Fruit fly (Drosophila melanogaster) whole organism, embryonic: ENCODE data around the gene CG13024.
A peak's percentile ranks its signal among the peaks of the same experiment; 100 is the strongest.

Experiments used
- B-H2 ChIP-seq: fragments of 200-800 bp; sonication (Bioruptor generic); optimal IDR thresholded peaks from 2 replicates; lab custom pipeline; 2018; ENCODE audit warnings: missing biosample characterization, mild to moderate bottlenecking, missing genetic modification characterization
- CG11398 ChIP-seq: fragments of 200-800 bp; sonication (Bioruptor generic); optimal IDR thresholded peaks from 2 replicates; lab custom pipeline; 2016; ENCODE audit warnings: missing biosample characterization, missing genetic modification characterization
- CG12744 ChIP-seq: fragments of 200-800 bp; sonication (Bioruptor generic); optimal IDR thresholded peaks from 2 replicates; lab custom pipeline; 2016; ENCODE audit warnings: missing biosample characterization, missing genetic modification characterization
- CG13296 ChIP-seq: fragments of 200-800 bp; sonication (Bioruptor generic); optimal IDR thresholded peaks from 3 replicates; lab custom pipeline; 2018; ENCODE audit warnings: missing biosample characterization, mild to moderate bottlenecking, missing genetic modification characterization
- CG13894 ChIP-seq: fragments of 200-800 bp; sonication (Bioruptor generic); optimal IDR thresholded peaks from 3 replicates; lab custom pipeline; 2018; ENCODE audit warnings: missing biosample characterization, mild to moderate bottlenecking, missing genetic modification characterization, moderate library complexity
- CG15011 ChIP-seq: fragments of 200-800 bp; sonication (Bioruptor generic); optimal IDR thresholded peaks from 3 replicates; lab custom pipeline; 2018; ENCODE audit warnings: missing biosample characterization, mild to moderate bottlenecking, missing genetic modification characterization
- CG15601 ChIP-seq: fragments of 200-800 bp; sonication (Bioruptor generic); optimal IDR thresholded peaks from 3 replicates; lab custom pipeline; 2019; ENCODE audit warnings: missing biosample characterization, mild to moderate bottlenecking, missing genetic modification characterization, moderate library complexity
- CG17385 ChIP-seq: fragments of 200-800 bp; sonication (Bioruptor generic); optimal IDR thresholded peaks from 3 replicates; lab custom pipeline; 2018; ENCODE audit warnings: missing biosample characterization, mild to moderate bottlenecking, missing genetic modification characterization
- CG17568 ChIP-seq: fragments of 200-800 bp; sonication (Bioruptor generic); optimal IDR thresholded peaks from 2 replicates; lab custom pipeline; 2018; ENCODE audit warnings: missing biosample characterization, mild to moderate bottlenecking, missing genetic modification characterization, moderate library complexity
- CG1832 ChIP-seq: fragments of 200-800 bp; sonication (Bioruptor generic); optimal IDR thresholded peaks from 2 replicates; lab custom pipeline; 2017; ENCODE audit warnings: missing biosample characterization, mild to moderate bottlenecking, missing genetic modification characterization, inconsistent platforms
- CG2116 ChIP-seq: fragments of 200-800 bp; sonication (Bioruptor generic); optimal IDR thresholded peaks from 3 replicates; lab custom pipeline; 2018; ENCODE audit warnings: missing biosample characterization, mild to moderate bottlenecking, missing genetic modification characterization
- CG2120 ChIP-seq: fragments of 200-800 bp; sonication (Bioruptor generic); optimal IDR thresholded peaks from 3 replicates; lab custom pipeline; 2016; ENCODE audit warnings: missing biosample characterization, missing genetic modification characterization
- CG31365 ChIP-seq: fragments of 200-800 bp; sonication (Bioruptor generic); optimal IDR thresholded peaks from 2 replicates; lab custom pipeline; 2018; ENCODE audit warnings: missing biosample characterization, mild to moderate bottlenecking, missing genetic modification characterization
- CG33213 ChIP-seq: fragments of 200-800 bp; sonication (Bioruptor generic); optimal IDR thresholded peaks from 3 replicates; lab custom pipeline; 2016; ENCODE audit warnings: missing biosample characterization, missing genetic modification characterization
- CG34224 ChIP-seq: fragments of 200-800 bp; sonication (Bioruptor generic); IDR thresholded peaks from 3 replicates; pipeline ENCODE4 v1.3.6; 2022; ENCODE audit warnings: missing biosample characterization, missing genetic modification characterization; ENCODE audit not compliant: partially characterized antibody
- CG3838 ChIP-seq: fragments of 200-800 bp; sonication (Bioruptor generic); optimal IDR thresholded peaks from 3 replicates; lab custom pipeline; 2016; ENCODE audit warnings: missing biosample characterization, missing genetic modification characterization
- CG4328 ChIP-seq: fragments of 200-800 bp; sonication (Bioruptor generic); optimal IDR thresholded peaks from 3 replicates; lab custom pipeline; 2017; ENCODE audit warnings: missing biosample characterization, missing genetic modification reagents, missing genetic modification characterization
- CG43689 ChIP-seq: fragments of 200-800 bp; sonication (Bioruptor generic); IDR thresholded peaks from 2 replicates; pipeline ENCODE4 v1.3.6; 2022; ENCODE audit warnings: missing biosample characterization, missing genetic modification characterization
- CG4617 ChIP-seq: fragments of 200-800 bp; sonication (Bioruptor generic); optimal IDR thresholded peaks from 3 replicates; lab custom pipeline; 2016; ENCODE audit warnings: missing biosample characterization, missing genetic modification characterization, borderline replicate concordance
- CG4854 ChIP-seq: fragments of 200-800 bp; sonication (Bioruptor generic); optimal IDR thresholded peaks from 2 replicates; lab custom pipeline; 2016; ENCODE audit warnings: missing biosample characterization, missing genetic modification characterization, inconsistent platforms
- CG8281 ChIP-seq: fragments of 200-800 bp; sonication (Bioruptor generic); optimal IDR thresholded peaks from 2 replicates; lab custom pipeline; 2018; ENCODE audit warnings: missing biosample characterization, mild to moderate bottlenecking, missing genetic modification characterization, moderate library complexity
- CG9437 ChIP-seq: fragments of 200-800 bp; sonication (Bioruptor generic); optimal IDR thresholded peaks from 2 replicates; lab custom pipeline; 2018; ENCODE audit warnings: missing biosample characterization, mild to moderate bottlenecking, missing genetic modification characterization
- CG9609 ChIP-seq: fragments of 200-800 bp; sonication (Bioruptor generic); optimal IDR thresholded peaks from 3 replicates; lab custom pipeline; 2016; ENCODE audit warnings: missing biosample characterization, missing genetic modification characterization
- CTCF ChIP-seq: fragments of 200-800 bp; sonication (Bioruptor generic); optimal IDR thresholded peaks from 2 replicates; lab custom pipeline; 2017; ENCODE audit warnings: missing biosample characterization, mild to moderate bottlenecking, missing genetic modification characterization, moderate library complexity
- Dref ChIP-seq: fragments of 200-800 bp; sonication (Bioruptor generic); IDR thresholded peaks from 2 replicates; pipeline ENCODE4 v1.3.6; 2022; ENCODE audit warnings: missing biosample characterization, missing genetic modification characterization
- HLH4C ChIP-seq: fragments of 200-800 bp; sonication (Bioruptor generic); IDR thresholded peaks from 3 replicates; pipeline ENCODE4 v1.3.6; 2022; ENCODE audit warnings: missing biosample characterization, missing genetic modification characterization; ENCODE audit not compliant: partially characterized antibody
- Hey ChIP-seq: fragments of 200-800 bp; sonication (Bioruptor generic); optimal IDR thresholded peaks from 3 replicates; lab custom pipeline; 2018; ENCODE audit warnings: missing biosample characterization, mild to moderate bottlenecking, missing genetic modification characterization
- Kr ChIP-seq: fragments of 200-800 bp; sonication (Bioruptor generic); optimal IDR thresholded peaks from 2 replicates; lab custom pipeline; 2017; ENCODE audit warnings: missing biosample characterization, mild to moderate bottlenecking, missing genetic modification characterization
- MESR4 ChIP-seq: fragments of 200-800 bp; sonication (Bioruptor generic); optimal IDR thresholded peaks from 2 replicates; lab custom pipeline; 2018; ENCODE audit warnings: missing biosample characterization, mild to moderate bottlenecking, missing genetic modification characterization, moderate library complexity
- Mes4 ChIP-seq: fragments of 200-800 bp; sonication (Bioruptor generic); optimal IDR thresholded peaks from 2 replicates; lab custom pipeline; 2016; ENCODE audit warnings: missing biosample characterization, missing genetic modification characterization
- TFAM ChIP-seq: fragments of 200-800 bp; sonication (Bioruptor generic); optimal IDR thresholded peaks from 2 replicates; lab custom pipeline; 2017; ENCODE audit warnings: missing biosample characterization, missing genetic modification characterization, inconsistent platforms
- Taf1 ChIP-seq: fragments of 200-800 bp; sonication (Bioruptor generic); IDR thresholded peaks from 2 replicates; pipeline ENCODE4 v1.3.6; 2022; ENCODE audit warnings: missing biosample characterization, missing genetic modification characterization
- Usf ChIP-seq: fragments of 200-800 bp; sonication (Bioruptor generic); optimal IDR thresholded peaks from 2 replicates; lab custom pipeline; 2017; ENCODE audit warnings: missing genotype, missing biosample characterization, missing genetic modification characterization
- aop ChIP-seq: fragments of 200-800 bp; sonication (Bioruptor generic); IDR thresholded peaks from 2 replicates; pipeline ENCODE4 v1.3.6; 2022; ENCODE audit warnings: missing biosample characterization, missing genetic modification characterization
- ase ChIP-seq: fragments of 200-800 bp; sonication (Bioruptor generic); IDR thresholded peaks from 3 replicates; pipeline ENCODE4 v1.3.6; 2022; ENCODE audit warnings: missing biosample characterization, missing genetic modification characterization
- bbx ChIP-seq: fragments of 200-800 bp; sonication (Bioruptor generic); IDR thresholded peaks from 2 replicates; pipeline ENCODE4 v1.3.6; 2022; ENCODE audit warnings: missing biosample characterization, missing genetic modification characterization; ENCODE audit not compliant: partially characterized antibody
- bcd ChIP-seq: fragments of 200-800 bp; sonication (Bioruptor generic); optimal IDR thresholded peaks from 2 replicates; lab custom pipeline; 2017; ENCODE audit warnings: missing biosample characterization, mild to moderate bottlenecking, missing genetic modification characterization
- chinmo ChIP-seq: fragments of 200-800 bp; sonication (Bioruptor generic); IDR thresholded peaks from 4 replicates; pipeline ENCODE4 v1.3.6; 2022; ENCODE audit warnings: missing biosample characterization, missing genetic modification characterization; ENCODE audit not compliant: partially characterized antibody
- crc ChIP-seq: fragments of 200-800 bp; sonication (Bioruptor generic); optimal IDR thresholded peaks from 2 replicates; lab custom pipeline; 2016; ENCODE audit warnings: missing biosample characterization, missing genetic modification characterization
- fd102C ChIP-seq: fragments of 200-800 bp; sonication (Bioruptor generic); optimal IDR thresholded peaks from 2 replicates; lab custom pipeline; 2018; ENCODE audit warnings: missing biosample characterization, mild to moderate bottlenecking, missing genetic modification characterization, moderate library complexity
- hb ChIP-seq: fragments of 200-800 bp; sonication (Bioruptor generic); IDR thresholded peaks from 3 replicates; pipeline ENCODE4 v1.3.6; 2022; ENCODE audit warnings: missing biosample characterization, missing genetic modification characterization; ENCODE audit not compliant: partially characterized antibody
- insv ChIP-seq, 2 experiments: fragments of 200-800 bp; sonication (Bioruptor generic); optimal IDR thresholded peaks; 3 replicates each; lab custom pipeline; 2016 to 2018; ENCODE audit warnings: missing biosample characterization in 2 of 2, missing genetic modification characterization in 2 of 2
- lbe ChIP-seq: fragments of 200-800 bp; sonication (Bioruptor generic); optimal IDR thresholded peaks from 2 replicates; lab custom pipeline; 2016; ENCODE audit warnings: missing biosample characterization, mild to moderate bottlenecking, missing genetic modification characterization
- luna ChIP-seq: fragments of 200-800 bp; sonication (Bioruptor generic); optimal IDR thresholded peaks from 2 replicates; lab custom pipeline; 2016; ENCODE audit warnings: missing biosample characterization, missing genetic modification characterization
- onecut ChIP-seq: fragments of 200-800 bp; sonication (Bioruptor generic); IDR thresholded peaks from 2 replicates; pipeline ENCODE4 v1.3.6; 2022; ENCODE audit warnings: missing biosample characterization, missing genetic modification characterization
- pb ChIP-seq: fragments of 200-800 bp; sonication (Bioruptor generic); optimal IDR thresholded peaks from 3 replicates; lab custom pipeline; 2016; ENCODE audit warnings: missing biosample characterization, missing genetic modification characterization
- pfk ChIP-seq: fragments of 200-800 bp; sonication (Bioruptor generic); optimal IDR thresholded peaks from 2 replicates; lab custom pipeline; 2018; ENCODE audit warnings: missing biosample characterization, mild to moderate bottlenecking, missing genetic modification characterization, moderate library complexity
- ranshi ChIP-seq: fragments of 200-800 bp; sonication (Bioruptor generic); IDR thresholded peaks from 2 replicates; pipeline ENCODE4 v1.3.6; 2022; ENCODE audit warnings: missing biosample characterization, missing genetic modification characterization
- seq ChIP-seq: fragments of 200-800 bp; sonication (Bioruptor generic); IDR thresholded peaks from 2 replicates; pipeline ENCODE4 v1.3.6; 2022; ENCODE audit warnings: missing biosample characterization, missing genetic modification characterization
- sisA ChIP-seq: fragments of 200-800 bp; sonication (Bioruptor generic); IDR thresholded peaks from 2 replicates; pipeline ENCODE4 v1.3.6; 2022; ENCODE audit warnings: missing biosample characterization, missing genetic modification characterization
- tgo ChIP-seq: fragments of 200-800 bp; sonication (Bioruptor generic); IDR thresholded peaks from 3 replicates; pipeline ENCODE4 v1.3.6; 2022; ENCODE audit warnings: missing biosample characterization, missing genetic modification characterization
- zen2 ChIP-seq: fragments of 200-800 bp; sonication (Bioruptor generic); IDR thresholded peaks from 3 replicates; pipeline ENCODE4 v1.3.6; 2022; ENCODE audit warnings: missing biosample characterization, missing genetic modification characterization; ENCODE audit not compliant: partially characterized antibody

Gene CG13024

DNA sequence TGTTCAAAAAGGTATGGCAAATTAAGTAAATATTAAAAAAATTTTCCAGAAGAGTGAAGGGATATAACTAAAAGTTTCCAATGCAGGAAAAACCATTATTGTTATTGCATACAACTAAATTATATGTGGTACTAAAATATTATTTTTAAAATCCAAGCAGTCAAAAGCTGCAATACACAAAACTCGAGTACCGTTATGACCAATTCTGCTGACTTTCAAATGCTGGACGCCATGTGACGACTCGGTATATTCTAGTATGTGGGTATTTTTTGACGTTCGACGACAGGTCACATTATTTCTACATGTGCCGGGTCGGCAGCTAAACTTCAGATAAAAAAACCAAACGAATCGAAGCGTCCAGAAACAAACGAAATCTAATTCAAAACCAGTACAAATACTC, 20.7 kb downstream of the CG13024 start (continued):
- TF ChIP-seq CG12744 (peak; percentile 11), ase (GFP tag; lab: Robert Waterston, UW) (no peak), B-H2 (no peak), crc (GFP tag; lab: Kevin White, UChicago) (no peak), Kr (no peak), insv (GFP tag; optimal IDR thresholded peaks at IDR 0.05; lab: Kevin White, UChicago) (peak in 1 of 2 experiments; percentile 4), CG31365 (no peak), CG13894 (tag; lab: Kevin White, UChicago) (peak; percentile 30), hb (GFP tag; lab: Robert Waterston, UW) (no peak), MESR4 (GFP tag; lab: Kevin White, UChicago) (peak; percentile 55), CG9609 (peak; percentile 24), CG3838 (GFP tag; lab: Kevin White, UChicago) (no peak), CG17385 (GFP tag; lab: Kevin White, UChicago) (peak; percentile 1), HLH4C (GFP tag; lab: Robert Waterston, UW) (no peak), fd102C (GFP tag; lab: Kevin White, UChicago) (no peak), luna (GFP tag; lab: Kevin White, UChicago) (no peak), Taf1 (no peak), aop (no peak), seq (GFP tag; lab: Robert Waterston, UW) (no peak), TFAM (no peak), pfk (GFP tag; lab: Kevin White, UChicago) (no peak), CG2116 (GFP tag; lab: Kevin White, UChicago) (peak; percentile 29), CTCF (GFP tag; lab: Kevin White, UChicago) (peak; percentile 49), Dref (GFP tag; lab: Robert Waterston, UW) (no peak), CG34224 (GFP tag; lab: Robert Waterston, UW) (no peak), CG2120 (GFP tag; lab: Kevin White, UChicago) (peak; percentile 38), CG43689 (GFP tag; lab: Robert Waterston, UW) (no peak), CG17568 (GFP tag; lab: Kevin White, UChicago) (no peak), onecut (GFP tag; lab: Robert Waterston, UW) (no peak), bbx (GFP tag; lab: Robert Waterston, UW) (peak; percentile 23; the same call in 1 of the 2 replicates), chinmo (no peak), CG13296 (GFP tag; lab: Kevin White, UChicago) (no peak), zen2 (GFP tag; lab: Robert Waterston, UW) (no peak), pb (no peak), CG15601 (peak; percentile 6), CG11398 (GFP tag; lab: Kevin White, UChicago) (no peak), Usf (GFP tag; lab: Kevin White, UChicago) (no peak), Mes4 (no peak), CG15011 (GFP tag; lab: Kevin White, UChicago) (no peak), CG4617 (GFP tag; lab: Kevin White, UChicago) (peak; percentile 68), ranshi (GFP tag; lab: Robert Waterston, UW) (no peak), bcd (no peak), sisA (GFP tag; lab: Robert Waterston, UW) (no peak), Hey (tag; lab: Kevin White, UChicago) (no peak), CG9437 (GFP tag; lab: Kevin White, UChicago) (no peak), lbe (no peak), CG1832 (GFP tag; lab: Kevin White, UChicago) (no peak), CG4854 (GFP tag; lab: Kevin White, UChicago) (peak; percentile 7), CG33213 (GFP tag; lab: Kevin White, UChicago) (peak; percentile 86), CG8281 (no peak), CG4328 (GFP tag; lab: Kevin White, UChicago) (no peak), tgo (no peak)
